Worm (Caenorhabditis elegans): ENCODE results near the gene K08H2.3.

ce11 chrX:13284091-13284490 is 46.9 kb downstream of the K08H2.3 start, which contains the start of gene cyp-14A4:
- TF ChIP-seq fkh-10 (GFP tag; optimal IDR thresholded peaks at IDR 0.05), result no peak
- TF ChIP-seq unc-86 (tag; optimal IDR thresholded peaks at IDR 0.05), result no peak
- TF ChIP-seq tbx-2 (tag; optimal IDR thresholded peaks at IDR 0.05), result no peak
- TF ChIP-seq che-1 (tag; optimal IDR thresholded peaks at IDR 0.05), result no peak
- no peak for TF ChIP-seq nfya-1 (tag; optimal IDR thresholded peaks at IDR 0.05)
- TF ChIP-seq ztf-16 (tag; optimal IDR thresholded peaks at IDR 0.05), result no peak
